Worm (Caenorhabditis elegans) whole organism, L3 larva: ENCODE data around the gene rsp-8.

Experiments used
- elt-2 ChIP-seq: sonication (generic microtip); optimal IDR thresholded peaks from 2 replicates; lab custom pipeline; 2016; ENCODE audit warnings: missing genetic modification reagents, mild to moderate bottlenecking, missing genetic modification characterization, missing compliant biosample characterization
- hmg-11 ChIP-seq: sonication (generic microtip); optimal IDR thresholded peaks from 2 replicates; lab custom pipeline; 2016; ENCODE audit warnings: missing genetic modification characterization, missing compliant biosample characterization
- jun-1 ChIP-seq: fragments of 150-350 bp; optimal IDR thresholded peaks from 2 replicates; lab custom pipeline; 2014; ENCODE audit warnings: missing biosample characterization, missing genetic modification reagents, missing genetic modification characterization
- lin-15B ChIP-seq: fragments of 150-350 bp; optimal IDR thresholded peaks from 2 replicates; lab custom pipeline; 2014; ENCODE audit warnings: missing biosample characterization, missing genetic modification characterization
- lin-39 ChIP-seq: fragments of 150-350 bp; optimal IDR thresholded peaks from 2 replicates; lab custom pipeline; 2018; ENCODE audit warnings: missing biosample characterization, missing genetic modification reagents, missing genetic modification characterization
- nhr-76 ChIP-seq: fragments of 150-350 bp; sonication (generic microtip); optimal IDR thresholded peaks from 5 replicates; lab custom pipeline; 2014; ENCODE audit warnings: missing biosample characterization, missing genetic modification characterization
- unc-62 ChIP-seq: fragments of 150-350 bp; sonication (generic microtip); optimal IDR thresholded peaks from 4 replicates; lab custom pipeline; 2014; ENCODE audit warnings: missing biosample characterization, missing genetic modification reagents, missing genetic modification characterization

- TF ChIP-seq hmg-11 (no peak), nhr-76 (tag; lab: Kevin White, UChicago) (no peak), lin-15B (tag; lab: Kevin White, UChicago) (no peak), jun-1 (no peak), lin-39 (tag; lab: Kevin White, UChicago) (no peak), unc-62 (GFP tag; lab: Kevin White, UChicago) (no peak), elt-2 (no peak)
Measured at ce11 chrIII:11843007-11843406, 16.8 kb downstream of the rsp-8 start.
